Fruit fly (Drosophila melanogaster) whole organism, embryonic: ENCODE measurements around the gene dib.

ENCODE experiments used
- CG10321 ChIP-seq: fragments of 200-800 bp; sonication (Bioruptor generic); IDR thresholded peaks from 2 replicates; pipeline ENCODE4 v1.3.6; 2022; ENCODE audit warnings: missing biosample characterization, missing genetic modification characterization
- CG12942 ChIP-seq: fragments of 200-800 bp; sonication (Bioruptor generic); optimal IDR thresholded peaks from 3 replicates; lab custom pipeline; 2016; ENCODE audit warnings: missing biosample characterization, missing genetic modification characterization
- CG14050 ChIP-seq: fragments of 200-800 bp; sonication (Bioruptor generic); IDR thresholded peaks from 3 replicates; pipeline ENCODE4 v1.3.6; 2022; ENCODE audit warnings: missing biosample characterization, missing genetic modification characterization
- Dip3 ChIP-seq: fragments of 200-800 bp; sonication (Bioruptor generic); optimal IDR thresholded peaks from 3 replicates; lab custom pipeline; 2016; ENCODE audit warnings: missing biosample characterization, missing genetic modification characterization
- Dll ChIP-seq: fragments of 200-800 bp; sonication (Bioruptor generic); IDR thresholded peaks from 4 replicates; pipeline ENCODE4 v1.3.6; 2022; ENCODE audit warnings: missing biosample characterization, missing genetic modification characterization; ENCODE audit not compliant: partially characterized antibody
- Stat92E ChIP-seq, 3 experiments: fragments of >200 bp in 2 of 3; fragments of 200-800 bp in 1 of 3; sonication (Bioruptor generic) in 1 of 3; optimal IDR thresholded peaks; 2 replicates each; lab custom pipeline; 2017 to 2019; ENCODE audit warnings: missing biosample characterization in 3 of 3, missing genetic modification characterization in 3 of 3, mild to moderate bottlenecking in 1 of 3, moderate library complexity in 1 of 3
- gem ChIP-seq: fragments of 200-800 bp; sonication (Bioruptor generic); optimal IDR thresholded peaks from 2 replicates; lab custom pipeline; 2019; ENCODE audit warnings: missing biosample characterization, mild to moderate bottlenecking, missing genetic modification characterization, moderate library complexity

DNA sequence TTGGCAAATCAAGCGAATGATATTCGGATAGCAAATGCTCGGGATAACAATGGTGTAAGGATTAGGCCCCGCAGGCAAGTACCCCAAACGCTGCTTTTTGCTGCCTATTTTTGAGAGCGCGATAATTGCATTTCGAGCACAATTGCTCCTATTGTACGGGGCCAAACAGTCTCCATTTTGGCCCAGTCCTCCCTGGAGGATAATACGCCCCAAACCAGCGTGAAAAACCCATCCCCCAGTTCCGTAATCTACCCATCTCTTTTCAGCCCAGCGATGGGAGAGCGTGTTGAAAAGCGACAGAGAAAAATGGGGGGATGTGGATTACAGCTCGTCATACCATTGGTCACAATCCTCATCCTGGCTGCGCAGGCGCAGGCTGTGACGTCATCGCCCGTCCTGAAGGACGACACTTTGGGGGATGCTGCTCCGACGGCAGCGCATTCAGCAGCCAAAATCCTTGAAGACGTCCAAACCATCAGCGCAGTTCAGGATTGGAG is 26.6 kb downstream of the dib start, which contains the start of gene Gad1:
- TF ChIP-seq CG10321 (GFP tag; lab: Robert Waterston, UW): peak; percentile 61
- TF ChIP-seq Stat92E (GFP tag; optimal IDR thresholded peaks at IDR 0.05; lab: Kevin White, UChicago): no peak
- TF ChIP-seq Dll (GFP tag; lab: Robert Waterston, UW): no peak
- TF ChIP-seq CG14050 (GFP tag; lab: Robert Waterston, UW): no peak
- TF ChIP-seq Dip3 (GFP tag; lab: Kevin White, UChicago): no peak
- no peak for TF ChIP-seq gem (tag; lab: Kevin White, UChicago)
- no peak for TF ChIP-seq CG12942
